Worm (Caenorhabditis elegans) whole organism, L3 larva: ENCODE measurements around the gene srh-258.

Experiments used
- lin-39 ChIP-seq: fragments of 150-350 bp; optimal IDR thresholded peaks from 2 replicates; lab custom pipeline; 2018; ENCODE audit warnings: missing biosample characterization, missing genetic modification reagents, missing genetic modification characterization
- nfya-1 ChIP-seq: sonication (generic microtip); optimal IDR thresholded peaks from 2 replicates; lab custom pipeline; 2017; ENCODE audit warnings: missing genetic modification characterization, mild to moderate bottlenecking, missing compliant biosample characterization, antibody characterized with exemption, moderate library complexity; ENCODE audit not compliant: insufficient read depth
- nhr-23 ChIP-seq: fragments of 150-350 bp; optimal IDR thresholded peaks from 2 replicates; lab custom pipeline; 2014; ENCODE audit warnings: missing biosample characterization, missing genetic modification reagents, missing genetic modification characterization
- nhr-25 ChIP-seq: sonication (generic microtip); optimal IDR thresholded peaks from 2 replicates; lab custom pipeline; 2017; ENCODE audit warnings: missing biosample characterization, missing genetic modification characterization
- nhr-77 ChIP-seq: fragments of 150-350 bp; optimal IDR thresholded peaks from 2 replicates; lab custom pipeline; 2014; ENCODE audit warnings: missing biosample characterization, missing genetic modification characterization
- zag-1 ChIP-seq: fragments of 150-350 bp; optimal IDR thresholded peaks from 2 replicates; lab custom pipeline; 2014; ENCODE audit warnings: missing biosample characterization, missing genetic modification characterization

ce11 chrV:15448865-15449264 is 43.9 kb downstream of the srh-258 start, which contains the start of gene T26H5.14:
- TF ChIP-seq nhr-23 (tag; lab: Kevin White, UChicago): no peak
- no peak for TF ChIP-seq zag-1 (tag; lab: Kevin White, UChicago)
- no peak for TF ChIP-seq nhr-77 (tag; lab: Kevin White, UChicago)
- no peak for TF ChIP-seq lin-39 (tag; lab: Kevin White, UChicago)
- no peak for TF ChIP-seq nfya-1 (tag; lab: Kevin White, UChicago)
- TF ChIP-seq nhr-25: no peak
